Worm (Caenorhabditis elegans) whole organism, L2 larva: Measurements from ENCODE around the gene dkc-1.

Experiments used
- C34F6.9 ChIP-seq: fragments of 150-350 bp; optimal IDR thresholded peaks from 2 replicates; lab custom pipeline; 2014; ENCODE audit warnings: missing biosample characterization, missing genetic modification characterization
- F13H6.1 ChIP-seq: sonication (generic microtip); optimal IDR thresholded peaks from 2 replicates; lab custom pipeline; 2016; ENCODE audit warnings: missing genetic modification characterization, missing compliant biosample characterization
- R02D3.7 ChIP-seq: fragments of 150-350 bp; optimal IDR thresholded peaks from 2 replicates; lab custom pipeline; 2014; ENCODE audit warnings: missing biosample characterization, missing genetic modification characterization
- Y55F3AM.14 ChIP-seq: fragments of 200-800 bp; sonication (Bioruptor generic); optimal IDR thresholded peaks from 2 replicates; lab custom pipeline; 2018; ENCODE audit warnings: mild to moderate bottlenecking, missing genetic modification characterization, missing compliant biosample characterization
- ZK546.5 ChIP-seq: sonication (generic microtip); optimal IDR thresholded peaks from 2 replicates; lab custom pipeline; 2017; ENCODE audit warnings: missing biosample characterization, missing genetic modification characterization
- aly-2 ChIP-seq: fragments of 150-350 bp; optimal IDR thresholded peaks from 2 replicates; lab custom pipeline; 2014; ENCODE audit warnings: missing biosample characterization, missing genetic modification characterization
- ama-1 ChIP-seq: fragments of 150-350 bp; optimal IDR thresholded peaks from 2 replicates; lab custom pipeline; 2018; ENCODE audit warnings: inconsistent platforms
- ceh-16 ChIP-seq: fragments of 150-350 bp; optimal IDR thresholded peaks from 2 replicates; lab custom pipeline; 2014; ENCODE audit warnings: missing biosample characterization, missing genetic modification characterization
- ceh-82 ChIP-seq: fragments of 150-350 bp; optimal IDR thresholded peaks from 2 replicates; lab custom pipeline; 2014; ENCODE audit warnings: missing biosample characterization, missing genetic modification characterization
- crh-2 ChIP-seq: sonication (generic microtip); optimal IDR thresholded peaks from 2 replicates; lab custom pipeline; 2017; ENCODE audit warnings: missing biosample characterization, missing genetic modification characterization
- dmd-4 ChIP-seq: sonication (generic microtip); optimal IDR thresholded peaks from 2 replicates; lab custom pipeline; 2017; ENCODE audit warnings: missing biosample characterization, missing genetic modification characterization
- egl-27 ChIP-seq: sonication (generic microtip); optimal IDR thresholded peaks from 3 replicates; lab custom pipeline; 2017; ENCODE audit warnings: missing biosample characterization, missing genetic modification reagents, missing genetic modification characterization
- elt-3 ChIP-seq: sonication (generic microtip); optimal IDR thresholded peaks from 2 replicates; lab custom pipeline; 2017; ENCODE audit warnings: missing biosample characterization, missing genetic modification characterization
- fos-1 ChIP-seq: fragments of 150-350 bp; optimal IDR thresholded peaks from 2 replicates; lab custom pipeline; 2014; ENCODE audit warnings: missing biosample characterization, missing genetic modification characterization
- gmeb-1 ChIP-seq: fragments of 150-350 bp; optimal IDR thresholded peaks from 2 replicates; lab custom pipeline; 2014; ENCODE audit warnings: missing biosample characterization, missing genetic modification characterization
- lin-11 ChIP-seq: fragments of 150-350 bp; sonication (generic microtip); optimal IDR thresholded peaks from 2 replicates; lab custom pipeline; 2014; ENCODE audit warnings: missing biosample characterization, missing genetic modification characterization, inconsistent platforms, mixed read lengths
- lin-13 ChIP-seq: fragments of 150-350 bp; optimal IDR thresholded peaks from 2 replicates; lab custom pipeline; 2014; ENCODE audit warnings: missing biosample characterization, missing genetic modification reagents, missing genetic modification characterization
- lsy-2 ChIP-seq, 2 experiments: fragments of 150-350 bp in 1 of 2; sonication (generic microtip) in 1 of 2; optimal IDR thresholded peaks; 2 replicates each; lab custom pipeline; 2014 to 2017; ENCODE audit warnings: missing biosample characterization in 2 of 2, missing genetic modification characterization in 2 of 2
- mbf-1 ChIP-seq: sonication (generic microtip); optimal IDR thresholded peaks from 2 replicates; lab custom pipeline; 2017; ENCODE audit warnings: missing biosample characterization, missing genetic modification characterization
- mdl-1 ChIP-seq, 2 experiments: fragments of 150-350 bp in 1 of 2; sonication (generic microtip) in 1 of 2; optimal IDR thresholded peaks; 2 replicates each; lab custom pipeline; 2017; ENCODE audit warnings: missing biosample characterization in 2 of 2, missing genetic modification characterization in 2 of 2
- nhr-10 ChIP-seq: sonication (generic microtip); optimal IDR thresholded peaks from 2 replicates; lab custom pipeline; 2017; ENCODE audit warnings: missing biosample characterization, missing genetic modification characterization
- nhr-11 ChIP-seq: fragments of 150-350 bp; optimal IDR thresholded peaks from 2 replicates; lab custom pipeline; 2014; ENCODE audit warnings: missing biosample characterization, missing genetic modification characterization
- nhr-12 ChIP-seq: fragments of 150-350 bp; optimal IDR thresholded peaks from 2 replicates; lab custom pipeline; 2014; ENCODE audit warnings: missing biosample characterization, missing genetic modification characterization
- nhr-129 ChIP-seq: fragments of 150-350 bp; optimal IDR thresholded peaks from 2 replicates; lab custom pipeline; 2014; ENCODE audit warnings: missing biosample characterization, missing genetic modification characterization
- nhr-21 ChIP-seq: fragments of 150-350 bp; optimal IDR thresholded peaks from 2 replicates; lab custom pipeline; 2014; ENCODE audit warnings: missing biosample characterization, missing genetic modification characterization
- nhr-23 ChIP-seq: fragments of 150-350 bp; optimal IDR thresholded peaks from 2 replicates; lab custom pipeline; 2014; ENCODE audit warnings: missing biosample characterization, missing genetic modification reagents, missing genetic modification characterization
- nhr-237 ChIP-seq: fragments of 150-350 bp; optimal IDR thresholded peaks from 2 replicates; lab custom pipeline; 2014; ENCODE audit warnings: missing biosample characterization, missing genetic modification characterization
- nhr-25 ChIP-seq: fragments of 150-350 bp; sonication (generic microtip); optimal IDR thresholded peaks from 3 replicates; lab custom pipeline; 2014; ENCODE audit warnings: missing biosample characterization, missing genetic modification characterization
- nhr-77 ChIP-seq: fragments of 150-350 bp; optimal IDR thresholded peaks from 2 replicates; lab custom pipeline; 2014; ENCODE audit warnings: missing biosample characterization, missing genetic modification characterization
- peb-1 ChIP-seq: fragments of 150-350 bp; optimal IDR thresholded peaks from 2 replicates; lab custom pipeline; 2014; ENCODE audit warnings: missing biosample characterization, missing genetic modification characterization
- sem-4 ChIP-seq: fragments of 150-350 bp; optimal IDR thresholded peaks from 2 replicates; lab custom pipeline; 2014; ENCODE audit warnings: missing biosample characterization, missing genetic modification reagents, missing genetic modification characterization
- skn-1 ChIP-seq: sonication (generic microtip); optimal IDR thresholded peaks from 2 replicates; lab custom pipeline; 2017; ENCODE audit warnings: missing biosample characterization, missing genetic modification characterization
- sma-3 ChIP-seq: sonication (generic microtip); optimal IDR thresholded peaks from 2 replicates; lab custom pipeline; 2016; ENCODE audit warnings: missing genetic modification reagents, missing genetic modification characterization, missing compliant biosample characterization
- sma-9 ChIP-seq, 2 experiments: fragments of 150-350 bp in 1 of 2; sonication (generic microtip) in 1 of 2; optimal IDR thresholded peaks; 2 replicates each; lab custom pipeline; 2014 to 2016; ENCODE audit warnings: missing genetic modification characterization in 2 of 2, mild to moderate bottlenecking in 1 of 2, missing biosample characterization in 1 of 2, missing compliant biosample characterization in 1 of 2, missing genetic modification reagents in 1 of 2, moderate library complexity in 1 of 2
- unc-39 ChIP-seq: fragments of 150-350 bp; optimal IDR thresholded peaks from 2 replicates; lab custom pipeline; 2014; ENCODE audit warnings: missing biosample characterization, missing genetic modification characterization
- unc-55 ChIP-seq: fragments of 150-350 bp; sonication (generic microtip); optimal IDR thresholded peaks from 3 replicates; lab custom pipeline; 2014; ENCODE audit warnings: missing biosample characterization, missing genetic modification reagents, missing genetic modification characterization
- zag-1 ChIP-seq: fragments of 150-350 bp; optimal IDR thresholded peaks from 2 replicates; lab custom pipeline; 2014; ENCODE audit warnings: missing biosample characterization, missing genetic modification characterization
- ztf-1 ChIP-seq: fragments of 200-800 bp; sonication (Bioruptor generic); conservative IDR thresholded peaks from 2 replicates; pipeline ENCODE4 v1.3.6; 2022; ENCODE audit warnings: missing genetic modification characterization, missing compliant biosample characterization
- ztf-11 ChIP-seq: sonication (generic microtip); optimal IDR thresholded peaks from 2 replicates; lab custom pipeline; 2017; ENCODE audit warnings: missing biosample characterization, missing genetic modification characterization

dkc-1 gene

ce11 chrIII:10738081-10738480, 10.1 kb upstream of the dkc-1 start:
- TF ChIP-seq crh-2 (tag; lab: Kevin White, UChicago) (no peak), nhr-129 (tag; lab: Kevin White, UChicago) (no peak), sma-9 (GFP tag; optimal IDR thresholded peaks at IDR 0.05; lab: Kevin White, UChicago) (no peak), sma-9 (tag; optimal IDR thresholded peaks at IDR 0.05; lab: Kevin White, UChicago) (no peak), gmeb-1 (tag; lab: Kevin White, UChicago) (no peak), unc-55 (no peak), lin-11 (tag; lab: Kevin White, UChicago) (no peak), nhr-237 (no peak), nhr-11 (tag; lab: Kevin White, UChicago) (no peak), egl-27 (tag; lab: Kevin White, UChicago) (no peak), ztf-11 (tag; lab: Kevin White, UChicago) (no peak), nhr-10 (no peak), peb-1 (tag; lab: Kevin White, UChicago) (no peak)

ce11 chrIII:10739455-10739854, 8.8 kb upstream of the dkc-1 start, which contains the start of gene smap-1:
Gene smap-1, minus strand, starts transcription at chrIII:10739792.
- TF ChIP-seq nhr-12 (tag; lab: Kevin White, UChicago) (no peak), zag-1 (tag; lab: Kevin White, UChicago) (no peak), unc-55 (no peak), unc-39 (tag; lab: Kevin White, UChicago) (no peak), sma-9 (GFP tag; optimal IDR thresholded peaks at IDR 0.05; lab: Kevin White, UChicago) (no peak), sma-9 (tag; optimal IDR thresholded peaks at IDR 0.05; lab: Kevin White, UChicago) (no peak), lin-11 (tag; lab: Kevin White, UChicago) (no peak), lsy-2 (tag; optimal IDR thresholded peaks at IDR 0.05; lab: Kevin White, UChicago) (no peak), fos-1 (tag; lab: Kevin White, UChicago) (no peak), ZK546.5 (tag; lab: Kevin White, UChicago) (no peak), elt-3 (tag; lab: Kevin White, UChicago) (no peak), C34F6.9 (tag; lab: Kevin White, UChicago) (no peak), egl-27 (tag; lab: Kevin White, UChicago) (no peak), crh-2 (tag; lab: Kevin White, UChicago) (no peak), nhr-237 (no peak), sma-3 (GFP tag; lab: Kevin White, UChicago) (no peak), peb-1 (tag; lab: Kevin White, UChicago) (no peak), nhr-77 (no peak), nhr-11 (tag; lab: Kevin White, UChicago) (no peak), ceh-16 (tag; lab: Kevin White, UChicago) (no peak), nhr-23 (tag; lab: Kevin White, UChicago) (no peak)

DNA sequence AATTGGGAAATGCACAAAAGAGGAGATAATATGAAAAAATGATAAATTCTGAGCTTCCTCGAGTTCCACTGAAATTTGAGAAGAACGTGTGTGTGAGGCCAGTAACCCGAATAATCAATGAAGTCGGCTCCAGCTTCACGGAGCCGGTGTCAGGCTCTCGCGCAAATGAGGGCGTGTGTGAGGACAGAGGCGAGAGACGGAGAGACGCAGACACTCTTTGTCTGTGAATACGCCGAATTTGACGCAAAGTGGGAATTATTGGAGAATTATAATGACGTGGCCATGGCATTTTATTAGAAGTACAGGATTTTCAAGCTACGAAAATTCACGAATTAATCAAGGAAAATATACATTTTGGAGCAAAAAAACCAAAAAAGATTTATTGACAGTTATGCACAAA, 8.3 kb upstream of the dkc-1 start:
- TF ChIP-seq F13H6.1 (tag; lab: Kevin White, UChicago) (peak; percentile 50), nhr-25 (peak; percentile 6), crh-2 (tag; lab: Kevin White, UChicago) (peak; percentile 86), unc-55 (peak; percentile 64), nhr-129 (tag; lab: Kevin White, UChicago) (peak; percentile 38), skn-1 (tag; lab: Kevin White, UChicago) (no peak), mdl-1 (tag; optimal IDR thresholded peaks at IDR 0.05; lab: Kevin White, UChicago) (peak in 1 of 2 experiments; percentile 0), mbf-1 (no peak), fos-1 (tag; lab: Kevin White, UChicago) (peak; percentile 25), lin-13 (GFP tag; lab: Kevin White, UChicago) (peak; percentile 9), C34F6.9 (tag; lab: Kevin White, UChicago) (peak; percentile 82), nhr-23 (tag; lab: Kevin White, UChicago) (no peak), egl-27 (tag; lab: Kevin White, UChicago) (peak; percentile 3), sma-9 (GFP tag; optimal IDR thresholded peaks at IDR 0.05; lab: Kevin White, UChicago) (peak; percentile 20), sma-9 (tag; optimal IDR thresholded peaks at IDR 0.05; lab: Kevin White, UChicago) (no peak), ztf-1 (GFP tag; lab: Robert Waterston, UW) (no peak), lsy-2 (tag; optimal IDR thresholded peaks at IDR 0.05; lab: Kevin White, UChicago) (peak; percentile 37 to 64), ama-1 (lab: Kevin White, UChicago) (peak; percentile 54), Y55F3AM.14 (GFP tag; lab: Kevin White, UChicago) (peak; percentile 8)

ce11 chrIII:10740518-10740917, 7.7 kb upstream of the dkc-1 start, which contains the start of gene K01G5.8:
Gene K01G5.8, minus strand, starts transcription at chrIII:10740772.
- TF ChIP-seq R02D3.7 (tag; lab: Kevin White, UChicago) (no peak), crh-2 (tag; lab: Kevin White, UChicago) (no peak), dmd-4 (tag; lab: Kevin White, UChicago) (no peak), sma-9 (GFP tag; optimal IDR thresholded peaks at IDR 0.05; lab: Kevin White, UChicago) (no peak), sma-9 (tag; optimal IDR thresholded peaks at IDR 0.05; lab: Kevin White, UChicago) (no peak), nhr-25 (no peak), aly-2 (tag; lab: Kevin White, UChicago) (no peak), skn-1 (tag; lab: Kevin White, UChicago) (no peak), ceh-82 (tag; lab: Kevin White, UChicago) (no peak), nhr-21 (tag; lab: Kevin White, UChicago) (no peak), nhr-237 (no peak), sem-4 (tag; lab: Kevin White, UChicago) (no peak)
